Worm (Caenorhabditis elegans) whole organism, L1 larva: Measurements from ENCODE around the gene K07D4.6.

Experiments
- ceh-8 ChIP-seq: fragments of 200-800 bp; sonication (Bioruptor generic); optimal IDR thresholded peaks from 2 replicates; lab custom pipeline; 2018; ENCODE audit warnings: mild to moderate bottlenecking, missing genetic modification characterization, moderate library complexity, missing compliant biosample characterization
- lsy-2 ChIP-seq, 2 experiments: fragments of 150-350 bp; optimal IDR thresholded peaks; 2 replicates each; lab custom pipeline; 2014; ENCODE audit warnings: missing biosample characterization in 2 of 2, missing genetic modification characterization in 2 of 2
- nhr-237 ChIP-seq: fragments of 150-350 bp; optimal IDR thresholded peaks from 2 replicates; lab custom pipeline; 2014; ENCODE audit warnings: missing biosample characterization, missing genetic modification characterization
- nhr-28 ChIP-seq: fragments of 150-350 bp; optimal IDR thresholded peaks from 2 replicates; lab custom pipeline; 2014; ENCODE audit warnings: missing biosample characterization, missing genetic modification characterization
- pag-3 ChIP-seq: sonication (generic microtip); optimal IDR thresholded peaks from 2 replicates; lab custom pipeline; 2017; ENCODE audit warnings: missing genetic modification characterization, mild to moderate bottlenecking, missing compliant biosample characterization, antibody characterized with exemption, borderline replicate concordance; ENCODE audit not compliant: insufficient read depth
- skn-1 ChIP-seq: fragments of 150-350 bp; optimal IDR thresholded peaks from 2 replicates; lab custom pipeline; 2014; ENCODE audit warnings: missing biosample characterization, missing genetic modification characterization
- unc-98 ChIP-seq: fragments of 200-800 bp; sonication (Bioruptor generic); IDR thresholded peaks from 2 replicates; pipeline ENCODE4 v1.3.6; 2022; ENCODE audit warnings: missing genetic modification characterization, missing compliant biosample characterization

DNA sequence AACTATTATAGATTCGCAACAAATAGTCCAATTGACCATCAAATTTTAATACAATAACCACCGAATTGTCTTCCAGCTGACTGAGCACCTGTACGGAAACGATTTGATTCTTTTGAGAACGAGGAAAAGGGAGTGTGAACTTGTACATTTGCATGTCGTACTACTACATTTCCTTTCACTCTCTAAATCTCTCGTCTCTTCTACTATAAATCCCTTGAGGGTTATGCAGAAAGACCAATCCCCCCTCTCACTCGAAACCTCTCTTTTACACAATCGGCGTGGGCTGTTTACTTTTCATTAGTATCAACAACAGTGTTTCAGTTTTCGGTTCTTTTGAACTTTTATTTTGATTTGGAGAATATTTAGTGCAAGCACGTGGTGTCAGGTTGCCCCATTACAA, 16.4 kb downstream of the K07D4.6 start:
- TF ChIP-seq skn-1 (tag; lab: Kevin White, UChicago), result no peak
- no peak for TF ChIP-seq lsy-2 (tag; optimal IDR thresholded peaks at IDR 0.05; lab: Kevin White, UChicago)
- no peak for TF ChIP-seq nhr-28 (tag; lab: Kevin White, UChicago)
- no peak for TF ChIP-seq unc-98 (GFP tag; lab: Robert Waterston, UW)
- no peak for TF ChIP-seq ceh-8 (GFP tag; lab: Kevin White, UChicago)
- no peak for TF ChIP-seq pag-3 (tag; lab: Kevin White, UChicago)
- TF ChIP-seq nhr-237 (tag; lab: Kevin White, UChicago), result no peak
